Worm (Caenorhabditis elegans) whole organism, young adult: Measurements from ENCODE around the gene T01H10.11.

ENCODE experiments used
- F57C9.4 ChIP-seq: sonication (generic microtip); optimal IDR thresholded peaks from 2 replicates; lab custom pipeline; 2017; ENCODE audit warnings: mild to moderate bottlenecking, missing genetic modification characterization, missing compliant biosample characterization
- lir-1 ChIP-seq: fragments of 200-800 bp; sonication (Bioruptor generic); conservative IDR thresholded peaks from 2 replicates; pipeline ENCODE4 v1.3.6; 2022; ENCODE audit warnings: missing genetic modification reagents, missing genetic modification characterization, missing compliant biosample characterization

- TF ChIP-seq F57C9.4: no peak
- TF ChIP-seq lir-1 (GFP tag; lab: Robert Waterston, UW): no peak
Observed at ce11 chrX:12121285-12121684, 2.0 kb upstream of the T01H10.11 start, which contains the start of gene lgc-17.
